Worm (Caenorhabditis elegans): ENCODE measurements around the gene C17A2.4.

- TF ChIP-seq W03F9.2 (tag; optimal IDR thresholded peaks at IDR 0.05) (no peak), him-1 (tag; optimal IDR thresholded peaks at IDR 0.05) (no peak)
These were observed 18.4 kb upstream of the C17A2.4 start, which contains the start of gene F54D10.7 for ce11 chrII:3821248-3821647.
